Fruit fly (Drosophila melanogaster) whole organism, wandering third instar larva: ENCODE data around the gene CG15385.

Experiments used
- Abd-B ChIP-seq: fragments of >200 bp; optimal IDR thresholded peaks from 2 replicates; lab custom pipeline; 2017; ENCODE audit warnings: missing biosample characterization, missing genetic modification characterization
- CG32264 ChIP-seq: fragments of 200-800 bp; sonication (Bioruptor generic); optimal IDR thresholded peaks from 2 replicates; lab custom pipeline; 2016; ENCODE audit warnings: missing biosample characterization, missing genetic modification characterization
- CG9705 ChIP-seq: fragments of 200-800 bp; sonication (Bioruptor generic); optimal IDR thresholded peaks from 2 replicates; lab custom pipeline; 2018; ENCODE audit warnings: missing biosample characterization, mild to moderate bottlenecking, missing genetic modification characterization
- CrebA ChIP-seq: fragments of 200-800 bp; sonication (Bioruptor generic); optimal IDR thresholded peaks from 2 replicates; lab custom pipeline; 2016; ENCODE audit warnings: missing biosample characterization, mild to moderate bottlenecking, missing genetic modification characterization, borderline replicate concordance
- Dfd ChIP-seq: fragments of >200 bp; optimal IDR thresholded peaks from 2 replicates; lab custom pipeline; 2017; ENCODE audit warnings: missing biosample characterization, missing genetic modification characterization
- Dif ChIP-seq: fragments of 200-275, 200-300 bp; sonication (Bioruptor generic); optimal IDR thresholded peaks from 2 replicates; lab custom pipeline; 2018; ENCODE audit warnings: missing biosample characterization, missing genetic modification characterization; ENCODE audit not compliant: partially characterized antibody
- GATAd ChIP-seq: sonication (Bioruptor generic); optimal IDR thresholded peaks from 2 replicates; lab custom pipeline; 2016; ENCODE audit warnings: missing biosample characterization, missing genetic modification characterization
- HLH106 ChIP-seq: fragments of 200-800 bp; optimal IDR thresholded peaks from 3 replicates; lab custom pipeline; 2019; ENCODE audit warnings: missing biosample characterization, mild to moderate bottlenecking, missing genetic modification characterization, moderate library complexity
- Hnf4 ChIP-seq: fragments of 200-800 bp; sonication (Bioruptor generic); optimal IDR thresholded peaks from 2 replicates; lab custom pipeline; 2016; ENCODE audit warnings: missing biosample characterization, mild to moderate bottlenecking, missing genetic modification characterization
- Hr78 ChIP-seq: fragments of >200 bp; optimal IDR thresholded peaks from 2 replicates; lab custom pipeline; 2017; ENCODE audit warnings: missing biosample characterization, missing genetic modification characterization
- Hr83 ChIP-seq: fragments of 200-300 bp; sonication (Bioruptor generic); optimal IDR thresholded peaks from 2 replicates; lab custom pipeline; 2016; ENCODE audit warnings: missing biosample characterization, mild to moderate bottlenecking, missing genetic modification characterization, moderate library complexity; ENCODE audit not compliant: poor library complexity, severe bottlenecking
- Jra ChIP-seq: sonication (Bioruptor generic); optimal IDR thresholded peaks from 2 replicates; lab custom pipeline; 2016; ENCODE audit warnings: missing biosample characterization, missing genetic modification characterization
- Mio ChIP-seq: sonication (Bioruptor generic); optimal IDR thresholded peaks from 2 replicates; lab custom pipeline; 2016; ENCODE audit warnings: missing biosample characterization, missing genetic modification characterization
- Myc ChIP-seq: fragments of >200 bp; optimal IDR thresholded peaks from 2 replicates; lab custom pipeline; 2017
- N ChIP-seq: fragments of >200 bp; optimal IDR thresholded peaks from 2 replicates; lab custom pipeline; 2018; ENCODE audit warnings: missing biosample characterization, missing external identifiers, missing genetic modification characterization
- OdsH ChIP-seq: fragments of 200-800 bp; sonication (Bioruptor generic); optimal IDR thresholded peaks from 2 replicates; lab custom pipeline; 2016; ENCODE audit warnings: missing biosample characterization, mild to moderate bottlenecking, missing genetic modification characterization
- Rel ChIP-seq, 2 experiments: fragments of 200-800 bp; sonication (Bioruptor generic) in 1 of 2; optimal IDR thresholded peaks; 2 replicates in 1 of 2; 3 replicates in 1 of 2; lab custom pipeline; 2016 to 2019; ENCODE audit warnings: mild to moderate bottlenecking in 2 of 2, missing biosample characterization in 2 of 2, missing genetic modification characterization in 2 of 2, moderate library complexity in 1 of 2
- Sp1 ChIP-seq: fragments of 200-800 bp; sonication (Bioruptor generic); optimal IDR thresholded peaks from 3 replicates; lab custom pipeline; 2019; ENCODE audit warnings: missing biosample characterization, mild to moderate bottlenecking, missing genetic modification characterization, moderate library complexity
- Vsx2 ChIP-seq: fragments of 200-300, 225-300 bp; sonication (Bioruptor generic); optimal IDR thresholded peaks from 2 replicates; lab custom pipeline; 2018; ENCODE audit warnings: missing biosample characterization, missing genetic modification characterization; ENCODE audit not compliant: partially characterized antibody
- br ChIP-seq: fragments of 200-800 bp; sonication (Bioruptor generic); optimal IDR thresholded peaks from 2 replicates; lab custom pipeline; 2016; ENCODE audit warnings: missing biosample characterization, missing genetic modification characterization
- brk ChIP-seq: fragments of 200-800 bp; sonication (Bioruptor generic); optimal IDR thresholded peaks from 2 replicates; lab custom pipeline; 2016; ENCODE audit warnings: missing biosample characterization, mild to moderate bottlenecking, missing genetic modification characterization
- dl ChIP-seq, 2 experiments: fragments of 175-275, 200-275 bp in 1 of 2; fragments of 200-275 bp in 1 of 2; sonication (Bioruptor generic); optimal IDR thresholded peaks; lab custom pipeline; 2018; ENCODE audit warnings: mild to moderate bottlenecking in 2 of 2, missing biosample characterization in 2 of 2, missing genetic modification characterization in 2 of 2, moderate library complexity in 2 of 2; ENCODE audit not compliant: partially characterized antibody in 2 of 2, insufficient read depth in 1 of 2
- dmrt93B ChIP-seq: fragments of 200-800 bp; sonication (Bioruptor generic); optimal IDR thresholded peaks from 2 replicates; lab custom pipeline; 2018; ENCODE audit warnings: missing biosample characterization, mild to moderate bottlenecking, missing genetic modification characterization
- dsf ChIP-seq: sonication (Bioruptor generic); optimal IDR thresholded peaks from 2 replicates; lab custom pipeline; 2016; ENCODE audit warnings: missing biosample characterization, missing genetic modification characterization, borderline replicate concordance
- ey ChIP-seq: fragments of 200-800 bp; sonication (Bioruptor generic); optimal IDR thresholded peaks from 2 replicates; lab custom pipeline; 2016; ENCODE audit warnings: missing biosample characterization, missing genetic modification characterization
- foxo ChIP-seq, 2 experiments: fragments of 200-800 bp; sonication (Bioruptor generic); optimal IDR thresholded peaks; 2 replicates in 1 of 2; 3 replicates in 1 of 2; lab custom pipeline; 2016 to 2017; ENCODE audit warnings: missing biosample characterization in 2 of 2, missing genetic modification characterization in 2 of 2
- fru ChIP-seq: fragments of 200-800 bp; sonication (Bioruptor generic); optimal IDR thresholded peaks from 3 replicates; lab custom pipeline; 2016; ENCODE audit warnings: missing biosample characterization, mild to moderate bottlenecking, missing genetic modification characterization
- h ChIP-seq: fragments of 200-800 bp; sonication (Bioruptor generic); optimal IDR thresholded peaks from 3 replicates; lab custom pipeline; 2016; ENCODE audit warnings: missing biosample characterization, mild to moderate bottlenecking, missing genetic modification characterization
- jim ChIP-seq: fragments of 175-275, 200-325 bp; sonication (Bioruptor generic); optimal IDR thresholded peaks from 2 replicates; lab custom pipeline; 2016; ENCODE audit warnings: missing biosample characterization, mild to moderate bottlenecking, missing genetic modification characterization
- lola ChIP-seq: fragments of >200 bp; optimal IDR thresholded peaks from 2 replicates; lab custom pipeline; 2017; ENCODE audit warnings: missing biosample characterization, missing genetic modification characterization
- pan ChIP-seq: fragments of >200 bp; optimal IDR thresholded peaks from 2 replicates; lab custom pipeline; 2017
- psq ChIP-seq: fragments of 200-800 bp; sonication (Bioruptor generic); optimal IDR thresholded peaks from 3 replicates; lab custom pipeline; 2017; ENCODE audit warnings: missing biosample characterization, mild to moderate bottlenecking, missing genetic modification characterization, moderate library complexity
- rgr ChIP-seq: fragments of 200-800 bp; sonication (Bioruptor generic); optimal IDR thresholded peaks from 3 replicates; lab custom pipeline; 2016; ENCODE audit warnings: missing biosample characterization, mild to moderate bottlenecking, missing genetic modification characterization
- sage ChIP-seq: fragments of 200-800 bp; sonication (Bioruptor generic); optimal IDR thresholded peaks from 2 replicates; lab custom pipeline; 2016; ENCODE audit warnings: missing biosample characterization, mild to moderate bottlenecking, missing genetic modification characterization
- sv ChIP-seq: fragments of 200-800 bp; sonication (Bioruptor generic); optimal IDR thresholded peaks from 3 replicates; lab custom pipeline; 2016; ENCODE audit warnings: missing biosample characterization, missing genetic modification characterization
- tai ChIP-seq: sonication (Bioruptor generic); optimal IDR thresholded peaks from 2 replicates; lab custom pipeline; 2016; ENCODE audit warnings: missing biosample characterization, missing genetic modification characterization
- usp ChIP-seq: fragments of >200 bp; optimal IDR thresholded peaks from 2 replicates; lab custom pipeline; 2017; ENCODE audit warnings: missing biosample characterization, missing genetic modification characterization
- woc ChIP-seq: sonication (Bioruptor generic); optimal IDR thresholded peaks from 2 replicates; lab custom pipeline; 2016; ENCODE audit warnings: missing biosample characterization, mild to moderate bottlenecking, missing genetic modification characterization

Gene CG15385

dm6 chr2L:2181971-2182643 lies 30.3 kb downstream of the CG15385 start (continued):
- TF ChIP-seq foxo (GFP tag; optimal IDR thresholded peaks at IDR 0.05; lab: Kevin White, UChicago) (peak in 1 of 2 experiments; percentile 37), Myc (lab: Kevin White, UChicago) (no peak), sage (GFP tag; lab: Kevin White, UChicago) (no peak)

dm6 chr2L:2180665-2181064 lies 31.7 kb downstream of the CG15385 start:
- TF ChIP-seq woc (GFP tag; lab: Kevin White, UChicago) (no peak), Hr83 (no peak), Myc (lab: Kevin White, UChicago) (no peak), Hnf4 (no peak), psq (GFP tag; lab: Kevin White, UChicago) (no peak), jim (GFP tag; lab: Kevin White, UChicago) (no peak), dl (GFP tag; optimal IDR thresholded peaks at IDR 0.05; lab: Kevin White, UChicago; ENCODE audit: insufficient read depth in 1 of 2, partially characterized antibody in 2 of 2) (no peak), sage (GFP tag; lab: Kevin White, UChicago) (no peak), CG32264 (GFP tag; lab: Kevin White, UChicago) (no peak), CrebA (GFP tag; lab: Kevin White, UChicago) (no peak), Abd-B (GFP tag; lab: Kevin White, UChicago) (no peak), dsf (GFP tag; lab: Kevin White, UChicago) (no peak), Rel (GFP tag; optimal IDR thresholded peaks at IDR 0.05; lab: Kevin White, UChicago) (no peak), Rel (tag; optimal IDR thresholded peaks at IDR 0.05; lab: Kevin White, UChicago) (no peak), pan (lab: Kevin White, UChicago) (no peak), dmrt93B (no peak), OdsH (GFP tag; lab: Kevin White, UChicago) (no peak), N (no peak), ey (GFP tag; lab: Kevin White, UChicago) (no peak)

dm6 chr2L:2180120-2180539 lies 32.2 kb downstream of the CG15385 start:
- no peak for TF ChIP-seq Mio (GFP tag; lab: Kevin White, UChicago)
- TF ChIP-seq jim (GFP tag; lab: Kevin White, UChicago), result no peak
- TF ChIP-seq Hr83, result no peak
- peak; percentile 14 for TF ChIP-seq Jra (GFP tag; lab: Kevin White, UChicago)
- TF ChIP-seq sv (GFP tag; lab: Kevin White, UChicago), result peak; percentile 64
- no peak for TF ChIP-seq usp (GFP tag; lab: Kevin White, UChicago)
- TF ChIP-seq dsf (GFP tag; lab: Kevin White, UChicago), result no peak
- peak; percentile 68 for TF ChIP-seq Sp1 (GFP tag; lab: Kevin White, UChicago)
- no peak for TF ChIP-seq tai (GFP tag; lab: Kevin White, UChicago)
- peak; percentile 79 for TF ChIP-seq rgr
- TF ChIP-seq h (GFP tag; lab: Kevin White, UChicago), result peak; percentile 77
- no peak for TF ChIP-seq pan (lab: Kevin White, UChicago)
- TF ChIP-seq lola (GFP tag; lab: Kevin White, UChicago), result no peak
- peak; percentile 26 for TF ChIP-seq CG32264 (GFP tag; lab: Kevin White, UChicago)
- no peak for TF ChIP-seq GATAd
- TF ChIP-seq CG9705 (GFP tag; lab: Kevin White, UChicago), result no peak
- TF ChIP-seq Vsx2 (GFP tag; lab: Kevin White, UChicago), result no peak
- no peak for TF ChIP-seq dl (GFP tag; optimal IDR thresholded peaks at IDR 0.05; lab: Kevin White, UChicago; ENCODE audit: insufficient read depth in 1 of 2, partially characterized antibody in 2 of 2)
- TF ChIP-seq Dif (GFP tag; lab: Kevin White, UChicago), result no peak
- peak; percentile 57 for TF ChIP-seq Hnf4
- TF ChIP-seq Myc (lab: Kevin White, UChicago), result no peak
- peak; percentile 75 for TF ChIP-seq fru (GFP tag; lab: Kevin White, UChicago)
- TF ChIP-seq HLH106, result peak; percentile 71
- peak; percentile 63 for TF ChIP-seq br (GFP tag; lab: Kevin White, UChicago)
- TF ChIP-seq dmrt93B, result peak; percentile 40
- no peak for TF ChIP-seq Rel (GFP tag; optimal IDR thresholded peaks at IDR 0.05; lab: Kevin White, UChicago)
- TF ChIP-seq Rel (tag; optimal IDR thresholded peaks at IDR 0.05; lab: Kevin White, UChicago), result no peak
- no peak for TF ChIP-seq woc (GFP tag; lab: Kevin White, UChicago)
- peak; percentile 69 for TF ChIP-seq ey (GFP tag; lab: Kevin White, UChicago)
- TF ChIP-seq psq (GFP tag; lab: Kevin White, UChicago), result peak; percentile 64
- peak in 1 of 2 experiments; percentile 81 for TF ChIP-seq foxo (GFP tag; optimal IDR thresholded peaks at IDR 0.05; lab: Kevin White, UChicago)
- no peak for TF ChIP-seq Abd-B (GFP tag; lab: Kevin White, UChicago)
- TF ChIP-seq Dfd (GFP tag; lab: Kevin White, UChicago), result no peak
- TF ChIP-seq CrebA (GFP tag; lab: Kevin White, UChicago), result no peak
- TF ChIP-seq sage (GFP tag; lab: Kevin White, UChicago), result peak; percentile 50
- TF ChIP-seq brk, result no peak
- TF ChIP-seq Hr78 (GFP tag; lab: Kevin White, UChicago), result no peak
- peak; percentile 67 for TF ChIP-seq OdsH (GFP tag; lab: Kevin White, UChicago)
- TF ChIP-seq N, result no peak
